Fruit fly (Drosophila melanogaster) whole organism, prepupa: Measurements from ENCODE around the gene BCAS2.

Experiments
- CG3919 ChIP-seq: fragments of 200-800 bp; sonication (Bioruptor generic); optimal IDR thresholded peaks from 3 replicates; lab custom pipeline; 2016; ENCODE audit warnings: missing biosample characterization, missing genetic modification characterization
- CG9139 ChIP-seq: fragments of 200-800 bp; sonication (Bioruptor generic); optimal IDR thresholded peaks from 3 replicates; lab custom pipeline; 2017; ENCODE audit warnings: missing biosample characterization, mild to moderate bottlenecking, missing genetic modification characterization
- Eip75B ChIP-seq: fragments of 200-800 bp; sonication (Bioruptor generic); optimal IDR thresholded peaks from 3 replicates; lab custom pipeline; 2016; ENCODE audit warnings: missing biosample characterization, missing genetic modification characterization
- OdsH ChIP-seq: fragments of 200-800 bp; sonication (Bioruptor generic); optimal IDR thresholded peaks from 3 replicates; lab custom pipeline; 2016; ENCODE audit warnings: missing biosample characterization, missing genetic modification characterization
- acj6 ChIP-seq: fragments of 200-800 bp; sonication (Bioruptor generic); optimal IDR thresholded peaks from 3 replicates; lab custom pipeline; 2016; ENCODE audit warnings: missing biosample characterization, missing genetic modification characterization
- esn ChIP-seq: fragments of 200-800 bp; sonication (Bioruptor generic); optimal IDR thresholded peaks from 2 replicates; lab custom pipeline; 2016; ENCODE audit warnings: missing biosample characterization, mild to moderate bottlenecking, missing genetic modification characterization, moderate library complexity
- fd85E ChIP-seq: fragments of 200-800 bp; sonication (Bioruptor generic); optimal IDR thresholded peaks from 3 replicates; lab custom pipeline; 2016; ENCODE audit warnings: missing biosample characterization, missing genetic modification characterization
- ss ChIP-seq, 2 experiments: fragments of 200-800 bp; sonication (Bioruptor generic); optimal IDR thresholded peaks; 2 replicates in 1 of 2; 3 replicates in 1 of 2; lab custom pipeline; 2017 to 2018; ENCODE audit warnings: mild to moderate bottlenecking in 2 of 2, missing biosample characterization in 2 of 2, missing genetic modification characterization in 2 of 2, moderate library complexity in 1 of 2
- vri ChIP-seq: fragments of 200-800 bp; sonication (Bioruptor generic); optimal IDR thresholded peaks from 3 replicates; lab custom pipeline; 2016; ENCODE audit warnings: missing biosample characterization, mild to moderate bottlenecking, missing genetic modification characterization

- no peak for TF ChIP-seq CG3919 (GFP tag; lab: Kevin White, UChicago)
- TF ChIP-seq OdsH (GFP tag; lab: Kevin White, UChicago) = no peak
- no peak for TF ChIP-seq CG9139 (GFP tag; lab: Kevin White, UChicago)
- TF ChIP-seq fd85E (GFP tag; lab: Kevin White, UChicago) = no peak
- TF ChIP-seq ss (GFP tag; optimal IDR thresholded peaks at IDR 0.05; lab: Kevin White, UChicago) = no peak
- peak; percentile 93 for TF ChIP-seq vri
- no peak for TF ChIP-seq esn (GFP tag; lab: Kevin White, UChicago)
- TF ChIP-seq Eip75B (GFP tag; lab: Kevin White, UChicago) = no peak
- TF ChIP-seq acj6 (GFP tag; lab: Kevin White, UChicago) = no peak
Measured at dm6 chr3R:27926738-27927215, 4.6 kb upstream of the BCAS2 start.
